Worm (Caenorhabditis elegans) whole organism, L4/young adult: Measurements from ENCODE around the gene ttr-3.

Source experiments
- W03F9.2 ChIP-seq: fragments of 150-350 bp; optimal IDR thresholded peaks from 2 replicates; lab custom pipeline; 2014; ENCODE audit warnings: missing biosample characterization, missing genetic modification characterization
- him-1 ChIP-seq: sonication (generic microtip); optimal IDR thresholded peaks from 2 replicates; lab custom pipeline; 2016; ENCODE audit warnings: missing genotype, missing genetic modification reagents, missing genetic modification characterization, missing compliant biosample characterization

ce11 chrIII:9928777-9929176 lies 2.2 kb upstream of the ttr-3 start, which contains the start of gene ttr-1:
- TF ChIP-seq W03F9.2 (tag; lab: Kevin White, UChicago) (no peak), him-1 (tag; lab: Kevin White, UChicago) (no peak)
